Fruit fly (Drosophila melanogaster): ENCODE measurements around the gene CG9040.
A peak's percentile ranks its signal among the peaks of the same experiment; 100 is the strongest.

CG9040 gene

DNA sequence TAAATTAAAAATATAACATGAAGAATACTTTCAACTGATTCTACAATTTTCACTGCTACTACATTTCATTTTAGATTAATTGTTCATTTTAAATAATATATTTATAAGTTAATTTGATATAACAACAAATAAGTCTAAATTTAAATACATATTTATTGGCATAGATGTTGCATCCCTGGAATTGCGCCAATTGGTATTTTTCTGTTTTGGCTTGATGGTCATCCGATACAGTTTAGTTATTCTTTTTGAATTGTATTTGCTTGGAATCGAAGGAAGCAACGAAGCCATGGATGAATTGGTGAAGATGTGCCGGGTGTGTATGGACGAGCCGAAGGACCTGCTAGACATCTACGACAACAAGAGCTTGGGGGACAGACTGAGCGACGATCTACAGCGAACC, 9.3 kb downstream of the CG9040 start, which contains the start of gene CG17361 (continued):
- TF ChIP-seq Hmx (GFP tag; optimal IDR thresholded peaks at IDR 0.05) = no peak
- no peak for TF ChIP-seq B-H2 (GFP tag; optimal IDR thresholded peaks at IDR 0.05)
- TF ChIP-seq CG8089 (GFP tag; optimal IDR thresholded peaks at IDR 0.05) = no peak
- no peak for TF ChIP-seq btn (GFP tag; optimal IDR thresholded peaks at IDR 0.05)
- TF ChIP-seq CG2712 (tag; optimal IDR thresholded peaks at IDR 0.05) = peak; percentile 15
- no peak for TF ChIP-seq CG2199 (GFP tag; IDR thresholded peaks at IDR 0.05)
- no peak for TF ChIP-seq CG12155 (GFP tag; optimal IDR thresholded peaks at IDR 0.05)
- no peak for TF ChIP-seq seq (GFP tag; IDR thresholded peaks at IDR 0.05)
- no peak for TF ChIP-seq unpg (GFP tag; optimal IDR thresholded peaks at IDR 0.05)
- no peak for TF ChIP-seq jigr1 (GFP tag; IDR thresholded peaks at IDR 0.05)
- TF ChIP-seq CG13287 (GFP tag; IDR thresholded peaks at IDR 0.05; ENCODE audit: partially characterized antibody) = no peak
- no peak for TF ChIP-seq CG10209 (GFP tag; optimal IDR thresholded peaks at IDR 0.05)
- peak; percentile 12; the same call in 1 of the 3 replicates for TF ChIP-seq CG34422 (GFP tag; IDR thresholded peaks at IDR 0.05)
- TF ChIP-seq gt (GFP tag; IDR thresholded peaks at IDR 0.05) = no peak
- TF ChIP-seq Aef1 (GFP tag; IDR thresholded peaks at IDR 0.05) = no peak
- TF ChIP-seq Antp (GFP tag; optimal IDR thresholded peaks at IDR 0.05) = no peak
- no peak for TF ChIP-seq rib (GFP tag; IDR thresholded peaks at IDR 0.05)
- TF ChIP-seq caup (GFP tag; optimal IDR thresholded peaks at IDR 0.05; ENCODE audit: severe bottlenecking) = no peak
- no peak for TF ChIP-seq Max (GFP tag; optimal IDR thresholded peaks at IDR 0.05)
- peak; percentile 81 for TF ChIP-seq CG7928 (GFP tag; optimal IDR thresholded peaks at IDR 0.05)
- no peak for TF ChIP-seq sd (tag; optimal IDR thresholded peaks at IDR 0.05)
- TF ChIP-seq CG4360 (GFP tag; IDR thresholded peaks at IDR 0.05) = no peak
- TF ChIP-seq CG18476 (GFP tag; optimal IDR thresholded peaks at IDR 0.05) = no peak
- peak; percentile 14 for TF ChIP-seq CG14710 (tag; optimal IDR thresholded peaks at IDR 0.05)
- TF ChIP-seq croc (GFP tag; conservative IDR thresholded peaks at IDR 0.05) = no peak
- TF ChIP-seq CG7987 (GFP tag; optimal IDR thresholded peaks at IDR 0.05) = no peak
- TF ChIP-seq dimm (GFP tag; IDR thresholded peaks at IDR 0.05) = no peak
- TF ChIP-seq CG13624 (GFP tag; optimal IDR thresholded peaks at IDR 0.05) = no peak
- TF ChIP-seq CG1529 (GFP tag; optimal IDR thresholded peaks at IDR 0.05) = no peak
- no peak for TF ChIP-seq HLH3B (GFP tag; IDR thresholded peaks at IDR 0.05)
- TF ChIP-seq Drgx (GFP tag; IDR thresholded peaks at IDR 0.05) = no peak
- TF ChIP-seq Mad (GFP tag; optimal IDR thresholded peaks at IDR 0.05) = no peak
- TF ChIP-seq CG34376 (GFP tag; optimal IDR thresholded peaks at IDR 0.05) = no peak
- peak; percentile 26 for TF ChIP-seq CG12391 (tag; optimal IDR thresholded peaks at IDR 0.05)
- no peak for TF ChIP-seq CHES-1-like (GFP tag; optimal IDR thresholded peaks at IDR 0.05)
- TF ChIP-seq unc-4 (GFP tag; IDR thresholded peaks at IDR 0.05; ENCODE audit: partially characterized antibody) = no peak
- no peak for TF ChIP-seq fd64A (GFP tag; optimal IDR thresholded peaks at IDR 0.05)
- no peak for TF ChIP-seq D19B (GFP tag; optimal IDR thresholded peaks at IDR 0.05)
- TF ChIP-seq CG10431 (GFP tag; optimal IDR thresholded peaks at IDR 0.05) = no peak
- no peak for TF ChIP-seq hbn (GFP tag; IDR thresholded peaks at IDR 0.05; ENCODE audit: partially characterized antibody)
- TF ChIP-seq hth (optimal IDR thresholded peaks at IDR 0.05) = no peak
- TF ChIP-seq wdn (GFP tag; IDR thresholded peaks at IDR 0.05) = no peak
- TF ChIP-seq CG32532 (GFP tag; IDR thresholded peaks at IDR 0.05) = no peak
- TF ChIP-seq vfl (GFP tag; optimal IDR thresholded peaks at IDR 0.05) = no peak
- no peak for TF ChIP-seq CG1024 (GFP tag; IDR thresholded peaks at IDR 0.05)
- TF ChIP-seq D19A (tag; optimal IDR thresholded peaks at IDR 0.05) = peak; percentile 19
- no peak for TF ChIP-seq CG17186 (GFP tag; optimal IDR thresholded peaks at IDR 0.05)
- TF ChIP-seq Hsf (GFP tag; optimal IDR thresholded peaks at IDR 0.05) = no peak
- TF ChIP-seq CG12219 (GFP tag; optimal IDR thresholded peaks at IDR 0.05) = no peak
- no peak for TF ChIP-seq phol (tag; optimal IDR thresholded peaks at IDR 0.05)
- peak; percentile 62 for TF ChIP-seq CG6654 (GFP tag; optimal IDR thresholded peaks at IDR 0.05)
- TF ChIP-seq ind (GFP tag; optimal IDR thresholded peaks at IDR 0.05) = no peak
- TF ChIP-seq Ada2b (GFP tag; IDR thresholded peaks at IDR 0.05) = no peak
